Worm (Caenorhabditis elegans): ENCODE measurements around the gene spig-4.

DNA sequence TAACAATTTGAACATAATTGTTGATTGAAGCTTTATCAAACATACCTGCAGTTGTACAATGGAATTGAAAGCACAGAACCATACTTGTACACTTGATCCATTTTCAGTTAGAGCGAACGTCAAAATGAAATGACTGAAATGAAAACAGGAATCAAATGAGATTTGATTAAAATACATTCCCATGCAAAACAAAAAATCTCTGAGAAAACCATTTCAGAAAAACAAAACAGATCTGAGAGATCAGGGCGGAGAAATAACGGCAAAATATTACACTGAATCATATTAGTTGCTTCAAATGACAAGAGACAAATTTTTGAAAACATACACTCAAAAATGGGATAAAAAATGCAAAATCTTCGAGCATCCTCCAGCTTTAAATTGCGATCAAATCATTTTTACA lies 26.9 kb downstream of the spig-4 start, which contains the start of gene srt-33:
- no peak for TF ChIP-seq flt-1 (GFP tag; IDR thresholded peaks at IDR 0.05)
- no peak for TF ChIP-seq ama-1 (optimal IDR thresholded peaks at IDR 0.05)
- TF ChIP-seq scrt-1 (GFP tag; IDR thresholded peaks at IDR 0.05), result no peak
- TF ChIP-seq F13C5.2 (tag; optimal IDR thresholded peaks at IDR 0.05), result no peak
- no peak for TF ChIP-seq tbx-37 (GFP tag; conservative IDR thresholded peaks at IDR 0.05)
- TF ChIP-seq B0310.2 (tag; optimal IDR thresholded peaks at IDR 0.05), result no peak
- no peak for TF ChIP-seq ceh-13 (GFP tag; optimal IDR thresholded peaks at IDR 0.05)
- no peak for TF ChIP-seq tbx-11 (GFP tag; IDR thresholded peaks at IDR 0.05)
- no peak for TF ChIP-seq hnd-1 (tag; optimal IDR thresholded peaks at IDR 0.05)
- TF ChIP-seq ceh-36 (tag; optimal IDR thresholded peaks at IDR 0.05), result no peak
- TF ChIP-seq hmg-4 (GFP tag; optimal IDR thresholded peaks at IDR 0.05), result no peak

Data from whole organism, early embryonic.